Fruit fly (Drosophila melanogaster) whole organism, wandering third instar larva: ENCODE results near the gene CG8036.

Source experiments
- Abd-B ChIP-seq: fragments of >200 bp; optimal IDR thresholded peaks from 2 replicates; lab custom pipeline; 2017; ENCODE audit warnings: missing biosample characterization, missing genetic modification characterization
- CG32264 ChIP-seq: fragments of 200-800 bp; sonication (Bioruptor generic); optimal IDR thresholded peaks from 2 replicates; lab custom pipeline; 2016; ENCODE audit warnings: missing biosample characterization, missing genetic modification characterization
- CG9705 ChIP-seq: fragments of 200-800 bp; sonication (Bioruptor generic); optimal IDR thresholded peaks from 2 replicates; lab custom pipeline; 2018; ENCODE audit warnings: missing biosample characterization, mild to moderate bottlenecking, missing genetic modification characterization
- CrebA ChIP-seq: fragments of 200-800 bp; sonication (Bioruptor generic); optimal IDR thresholded peaks from 2 replicates; lab custom pipeline; 2016; ENCODE audit warnings: missing biosample characterization, mild to moderate bottlenecking, missing genetic modification characterization, borderline replicate concordance
- Dfd ChIP-seq: fragments of >200 bp; optimal IDR thresholded peaks from 2 replicates; lab custom pipeline; 2017; ENCODE audit warnings: missing biosample characterization, missing genetic modification characterization
- Dif ChIP-seq: fragments of 200-275, 200-300 bp; sonication (Bioruptor generic); optimal IDR thresholded peaks from 2 replicates; lab custom pipeline; 2018; ENCODE audit warnings: missing biosample characterization, missing genetic modification characterization; ENCODE audit not compliant: partially characterized antibody
- GATAd ChIP-seq: sonication (Bioruptor generic); optimal IDR thresholded peaks from 2 replicates; lab custom pipeline; 2016; ENCODE audit warnings: missing biosample characterization, missing genetic modification characterization
- HLH106 ChIP-seq: fragments of 200-800 bp; optimal IDR thresholded peaks from 3 replicates; lab custom pipeline; 2019; ENCODE audit warnings: missing biosample characterization, mild to moderate bottlenecking, missing genetic modification characterization, moderate library complexity
- Hnf4 ChIP-seq: fragments of 200-800 bp; sonication (Bioruptor generic); optimal IDR thresholded peaks from 2 replicates; lab custom pipeline; 2016; ENCODE audit warnings: missing biosample characterization, mild to moderate bottlenecking, missing genetic modification characterization
- Hr78 ChIP-seq: fragments of >200 bp; optimal IDR thresholded peaks from 2 replicates; lab custom pipeline; 2017; ENCODE audit warnings: missing biosample characterization, missing genetic modification characterization
- Hr83 ChIP-seq: fragments of 200-300 bp; sonication (Bioruptor generic); optimal IDR thresholded peaks from 2 replicates; lab custom pipeline; 2016; ENCODE audit warnings: missing biosample characterization, mild to moderate bottlenecking, missing genetic modification characterization, moderate library complexity; ENCODE audit not compliant: poor library complexity, severe bottlenecking
- Jra ChIP-seq: sonication (Bioruptor generic); optimal IDR thresholded peaks from 2 replicates; lab custom pipeline; 2016; ENCODE audit warnings: missing biosample characterization, missing genetic modification characterization
- Mio ChIP-seq: sonication (Bioruptor generic); optimal IDR thresholded peaks from 2 replicates; lab custom pipeline; 2016; ENCODE audit warnings: missing biosample characterization, missing genetic modification characterization
- Myc ChIP-seq: fragments of >200 bp; optimal IDR thresholded peaks from 2 replicates; lab custom pipeline; 2017
- N ChIP-seq: fragments of >200 bp; optimal IDR thresholded peaks from 2 replicates; lab custom pipeline; 2018; ENCODE audit warnings: missing biosample characterization, missing external identifiers, missing genetic modification characterization
- OdsH ChIP-seq: fragments of 200-800 bp; sonication (Bioruptor generic); optimal IDR thresholded peaks from 2 replicates; lab custom pipeline; 2016; ENCODE audit warnings: missing biosample characterization, mild to moderate bottlenecking, missing genetic modification characterization
- Rel ChIP-seq, 2 experiments: fragments of 200-800 bp; sonication (Bioruptor generic) in 1 of 2; optimal IDR thresholded peaks; 2 replicates in 1 of 2; 3 replicates in 1 of 2; lab custom pipeline; 2016 to 2019; ENCODE audit warnings: mild to moderate bottlenecking in 2 of 2, missing biosample characterization in 2 of 2, missing genetic modification characterization in 2 of 2, moderate library complexity in 1 of 2
- Sp1 ChIP-seq: fragments of 200-800 bp; sonication (Bioruptor generic); optimal IDR thresholded peaks from 3 replicates; lab custom pipeline; 2019; ENCODE audit warnings: missing biosample characterization, mild to moderate bottlenecking, missing genetic modification characterization, moderate library complexity
- Vsx2 ChIP-seq: fragments of 200-300, 225-300 bp; sonication (Bioruptor generic); optimal IDR thresholded peaks from 2 replicates; lab custom pipeline; 2018; ENCODE audit warnings: missing biosample characterization, missing genetic modification characterization; ENCODE audit not compliant: partially characterized antibody
- br ChIP-seq: fragments of 200-800 bp; sonication (Bioruptor generic); optimal IDR thresholded peaks from 2 replicates; lab custom pipeline; 2016; ENCODE audit warnings: missing biosample characterization, missing genetic modification characterization
- brk ChIP-seq: fragments of 200-800 bp; sonication (Bioruptor generic); optimal IDR thresholded peaks from 2 replicates; lab custom pipeline; 2016; ENCODE audit warnings: missing biosample characterization, mild to moderate bottlenecking, missing genetic modification characterization
- dl ChIP-seq, 2 experiments: fragments of 175-275, 200-275 bp in 1 of 2; fragments of 200-275 bp in 1 of 2; sonication (Bioruptor generic); optimal IDR thresholded peaks; lab custom pipeline; 2018; ENCODE audit warnings: mild to moderate bottlenecking in 2 of 2, missing biosample characterization in 2 of 2, missing genetic modification characterization in 2 of 2, moderate library complexity in 2 of 2; ENCODE audit not compliant: partially characterized antibody in 2 of 2, insufficient read depth in 1 of 2
- dmrt93B ChIP-seq: fragments of 200-800 bp; sonication (Bioruptor generic); optimal IDR thresholded peaks from 2 replicates; lab custom pipeline; 2018; ENCODE audit warnings: missing biosample characterization, mild to moderate bottlenecking, missing genetic modification characterization
- dsf ChIP-seq: sonication (Bioruptor generic); optimal IDR thresholded peaks from 2 replicates; lab custom pipeline; 2016; ENCODE audit warnings: missing biosample characterization, missing genetic modification characterization, borderline replicate concordance
- ey ChIP-seq: fragments of 200-800 bp; sonication (Bioruptor generic); optimal IDR thresholded peaks from 2 replicates; lab custom pipeline; 2016; ENCODE audit warnings: missing biosample characterization, missing genetic modification characterization
- foxo ChIP-seq, 2 experiments: fragments of 200-800 bp; sonication (Bioruptor generic); optimal IDR thresholded peaks; 2 replicates in 1 of 2; 3 replicates in 1 of 2; lab custom pipeline; 2016 to 2017; ENCODE audit warnings: missing biosample characterization in 2 of 2, missing genetic modification characterization in 2 of 2
- fru ChIP-seq: fragments of 200-800 bp; sonication (Bioruptor generic); optimal IDR thresholded peaks from 3 replicates; lab custom pipeline; 2016; ENCODE audit warnings: missing biosample characterization, mild to moderate bottlenecking, missing genetic modification characterization
- h ChIP-seq: fragments of 200-800 bp; sonication (Bioruptor generic); optimal IDR thresholded peaks from 3 replicates; lab custom pipeline; 2016; ENCODE audit warnings: missing biosample characterization, mild to moderate bottlenecking, missing genetic modification characterization
- jim ChIP-seq: fragments of 175-275, 200-325 bp; sonication (Bioruptor generic); optimal IDR thresholded peaks from 2 replicates; lab custom pipeline; 2016; ENCODE audit warnings: missing biosample characterization, mild to moderate bottlenecking, missing genetic modification characterization
- lola ChIP-seq: fragments of >200 bp; optimal IDR thresholded peaks from 2 replicates; lab custom pipeline; 2017; ENCODE audit warnings: missing biosample characterization, missing genetic modification characterization
- pan ChIP-seq: fragments of >200 bp; optimal IDR thresholded peaks from 2 replicates; lab custom pipeline; 2017
- psq ChIP-seq: fragments of 200-800 bp; sonication (Bioruptor generic); optimal IDR thresholded peaks from 3 replicates; lab custom pipeline; 2017; ENCODE audit warnings: missing biosample characterization, mild to moderate bottlenecking, missing genetic modification characterization, moderate library complexity
- rgr ChIP-seq: fragments of 200-800 bp; sonication (Bioruptor generic); optimal IDR thresholded peaks from 3 replicates; lab custom pipeline; 2016; ENCODE audit warnings: missing biosample characterization, mild to moderate bottlenecking, missing genetic modification characterization
- sage ChIP-seq: fragments of 200-800 bp; sonication (Bioruptor generic); optimal IDR thresholded peaks from 2 replicates; lab custom pipeline; 2016; ENCODE audit warnings: missing biosample characterization, mild to moderate bottlenecking, missing genetic modification characterization
- sv ChIP-seq: fragments of 200-800 bp; sonication (Bioruptor generic); optimal IDR thresholded peaks from 3 replicates; lab custom pipeline; 2016; ENCODE audit warnings: missing biosample characterization, missing genetic modification characterization
- tai ChIP-seq: sonication (Bioruptor generic); optimal IDR thresholded peaks from 2 replicates; lab custom pipeline; 2016; ENCODE audit warnings: missing biosample characterization, missing genetic modification characterization
- usp ChIP-seq: fragments of >200 bp; optimal IDR thresholded peaks from 2 replicates; lab custom pipeline; 2017; ENCODE audit warnings: missing biosample characterization, missing genetic modification characterization
- woc ChIP-seq: sonication (Bioruptor generic); optimal IDR thresholded peaks from 2 replicates; lab custom pipeline; 2016; ENCODE audit warnings: missing biosample characterization, mild to moderate bottlenecking, missing genetic modification characterization

Gene CG8036

dm6 chr3R:8670529-8671491 is 3.1 kb downstream of the CG8036 start, which contains the start of gene p:
p (minus strand) TSS chr3R:8670684.
- TF ChIP-seq sage (GFP tag; lab: Kevin White, UChicago) (peak; percentile 11), br (GFP tag; lab: Kevin White, UChicago) (no peak), fru (GFP tag; lab: Kevin White, UChicago) (peak; percentile 83), GATAd (GFP tag; lab: Kevin White, UChicago) (no peak), Mio (GFP tag; lab: Kevin White, UChicago) (no peak), CrebA (GFP tag; lab: Kevin White, UChicago) (no peak), foxo (GFP tag; optimal IDR thresholded peaks at IDR 0.05; lab: Kevin White, UChicago) (peak in 1 of 2 experiments; percentile 62), woc (peak; percentile 55), rgr (GFP tag; lab: Kevin White, UChicago) (peak; percentile 61), pan (lab: Kevin White, UChicago) (no peak), dl (GFP tag; optimal IDR thresholded peaks at IDR 0.05; lab: Kevin White, UChicago; ENCODE audit: insufficient read depth in 1 of 2, partially characterized antibody in 2 of 2) (no peak), Dif (GFP tag; lab: Kevin White, UChicago) (no peak), sv (GFP tag; lab: Kevin White, UChicago) (no peak), Dfd (no peak), CG32264 (GFP tag; lab: Kevin White, UChicago) (no peak), Sp1 (GFP tag; lab: Kevin White, UChicago) (no peak), Jra (GFP tag; lab: Kevin White, UChicago) (peak; percentile 18), tai (GFP tag; lab: Kevin White, UChicago) (no peak), jim (GFP tag; lab: Kevin White, UChicago) (no peak), HLH106 (no peak), Rel (GFP tag; optimal IDR thresholded peaks at IDR 0.05; lab: Kevin White, UChicago) (no peak), Rel (tag; optimal IDR thresholded peaks at IDR 0.05; lab: Kevin White, UChicago) (no peak), OdsH (GFP tag; lab: Kevin White, UChicago) (peak; percentile 47), Hr78 (no peak), ey (GFP tag; lab: Kevin White, UChicago) (peak; percentile 1), lola (GFP tag; lab: Kevin White, UChicago) (no peak), Hr83 (GFP tag; lab: Kevin White, UChicago) (peak; percentile 9), dmrt93B (GFP tag; lab: Kevin White, UChicago) (no peak), Vsx2 (GFP tag; lab: Kevin White, UChicago) (no peak), N (GFP tag; lab: Kevin White, UChicago) (no peak), h (GFP tag; lab: Kevin White, UChicago) (peak; percentile 33), CG9705 (GFP tag; lab: Kevin White, UChicago) (no peak), usp (GFP tag; lab: Kevin White, UChicago) (no peak), psq (GFP tag; lab: Kevin White, UChicago) (no peak), Abd-B (GFP tag; lab: Kevin White, UChicago) (no peak), dsf (GFP tag; lab: Kevin White, UChicago) (peak; percentile 6), brk (no peak), Myc (no peak), Hnf4 (GFP tag; lab: Kevin White, UChicago) (peak; percentile 21)

dm6 chr3R:8673803-8674234 is 6.2 kb downstream of the CG8036 start, which contains the start of gene mRpL19:
mRpL19 (plus strand) TSS chr3R:8674109.
- TF ChIP-seq Sp1 (GFP tag; lab: Kevin White, UChicago) (peak; percentile 43), Vsx2 (GFP tag; lab: Kevin White, UChicago) (no peak), CrebA (GFP tag; lab: Kevin White, UChicago) (no peak), pan (lab: Kevin White, UChicago) (no peak), foxo (GFP tag; optimal IDR thresholded peaks at IDR 0.05; lab: Kevin White, UChicago) (peak in 1 of 2 experiments; percentile 45), br (GFP tag; lab: Kevin White, UChicago) (no peak), sv (GFP tag; lab: Kevin White, UChicago) (no peak), Rel (GFP tag; optimal IDR thresholded peaks at IDR 0.05; lab: Kevin White, UChicago) (no peak), Rel (tag; optimal IDR thresholded peaks at IDR 0.05; lab: Kevin White, UChicago) (peak; percentile 0), jim (GFP tag; lab: Kevin White, UChicago) (no peak), dsf (GFP tag; lab: Kevin White, UChicago) (no peak), Dfd (no peak), Mio (GFP tag; lab: Kevin White, UChicago) (no peak), usp (GFP tag; lab: Kevin White, UChicago) (no peak), Myc (no peak), Hnf4 (GFP tag; lab: Kevin White, UChicago) (peak; percentile 26), lola (GFP tag; lab: Kevin White, UChicago) (no peak), dmrt93B (GFP tag; lab: Kevin White, UChicago) (no peak), Dif (GFP tag; lab: Kevin White, UChicago) (no peak), sage (GFP tag; lab: Kevin White, UChicago) (peak; percentile 37), N (GFP tag; lab: Kevin White, UChicago) (no peak), rgr (GFP tag; lab: Kevin White, UChicago) (no peak), brk (no peak), Hr78 (no peak), h (GFP tag; lab: Kevin White, UChicago) (peak; percentile 22), Hr83 (GFP tag; lab: Kevin White, UChicago) (no peak), OdsH (GFP tag; lab: Kevin White, UChicago) (peak; percentile 31), tai (GFP tag; lab: Kevin White, UChicago) (no peak), Jra (GFP tag; lab: Kevin White, UChicago) (no peak), ey (GFP tag; lab: Kevin White, UChicago) (no peak), GATAd (GFP tag; lab: Kevin White, UChicago) (no peak), Abd-B (GFP tag; lab: Kevin White, UChicago) (no peak), dl (GFP tag; optimal IDR thresholded peaks at IDR 0.05; lab: Kevin White, UChicago; ENCODE audit: insufficient read depth in 1 of 2, partially characterized antibody in 2 of 2) (no peak), CG9705 (GFP tag; lab: Kevin White, UChicago) (no peak), fru (GFP tag; lab: Kevin White, UChicago) (peak; percentile 28), CG32264 (GFP tag; lab: Kevin White, UChicago) (no peak), psq (GFP tag; lab: Kevin White, UChicago) (peak; percentile 15)
